Worm (Caenorhabditis elegans) whole organism, L2 larva: ENCODE results near the gene F18E3.10.

Experiments used
- C34F6.9 ChIP-seq: fragments of 150-350 bp; optimal IDR thresholded peaks from 2 replicates; lab custom pipeline; 2014; ENCODE audit warnings: missing biosample characterization, missing genetic modification characterization
- R02D3.7 ChIP-seq: fragments of 150-350 bp; optimal IDR thresholded peaks from 2 replicates; lab custom pipeline; 2014; ENCODE audit warnings: missing biosample characterization, missing genetic modification characterization
- Y55F3AM.14 ChIP-seq: fragments of 200-800 bp; sonication (Bioruptor generic); optimal IDR thresholded peaks from 2 replicates; lab custom pipeline; 2018; ENCODE audit warnings: mild to moderate bottlenecking, missing genetic modification characterization, missing compliant biosample characterization
- ZK546.5 ChIP-seq: sonication (generic microtip); optimal IDR thresholded peaks from 2 replicates; lab custom pipeline; 2017; ENCODE audit warnings: missing biosample characterization, missing genetic modification characterization
- alr-1 ChIP-seq: fragments of 150-350 bp; optimal IDR thresholded peaks from 2 replicates; lab custom pipeline; 2014; ENCODE audit warnings: missing biosample characterization, missing genetic modification characterization
- aly-2 ChIP-seq: fragments of 150-350 bp; optimal IDR thresholded peaks from 2 replicates; lab custom pipeline; 2014; ENCODE audit warnings: missing biosample characterization, missing genetic modification characterization
- ama-1 ChIP-seq: fragments of 150-350 bp; optimal IDR thresholded peaks from 2 replicates; lab custom pipeline; 2018; ENCODE audit warnings: inconsistent platforms
- ceh-16 ChIP-seq: fragments of 150-350 bp; optimal IDR thresholded peaks from 2 replicates; lab custom pipeline; 2014; ENCODE audit warnings: missing biosample characterization, missing genetic modification characterization
- ceh-82 ChIP-seq: fragments of 150-350 bp; optimal IDR thresholded peaks from 2 replicates; lab custom pipeline; 2014; ENCODE audit warnings: missing biosample characterization, missing genetic modification characterization
- elt-1 ChIP-seq: fragments of 150-350 bp; optimal IDR thresholded peaks from 2 replicates; lab custom pipeline; 2014; ENCODE audit warnings: missing biosample characterization, missing genetic modification characterization
- fos-1 ChIP-seq: fragments of 150-350 bp; optimal IDR thresholded peaks from 2 replicates; lab custom pipeline; 2014; ENCODE audit warnings: missing biosample characterization, missing genetic modification characterization
- gmeb-1 ChIP-seq: fragments of 150-350 bp; optimal IDR thresholded peaks from 2 replicates; lab custom pipeline; 2014; ENCODE audit warnings: missing biosample characterization, missing genetic modification characterization
- lin-11 ChIP-seq: fragments of 150-350 bp; sonication (generic microtip); optimal IDR thresholded peaks from 2 replicates; lab custom pipeline; 2014; ENCODE audit warnings: missing biosample characterization, missing genetic modification characterization, inconsistent platforms, mixed read lengths
- lin-39 ChIP-seq: fragments of 150-350 bp; optimal IDR thresholded peaks from 2 replicates; lab custom pipeline; 2014; ENCODE audit warnings: missing biosample characterization, missing genetic modification reagents, missing genetic modification characterization
- mbf-1 ChIP-seq: sonication (generic microtip); optimal IDR thresholded peaks from 2 replicates; lab custom pipeline; 2017; ENCODE audit warnings: missing biosample characterization, missing genetic modification characterization
- mdl-1 ChIP-seq, 2 experiments: fragments of 150-350 bp in 1 of 2; sonication (generic microtip) in 1 of 2; optimal IDR thresholded peaks; 2 replicates each; lab custom pipeline; 2017; ENCODE audit warnings: missing biosample characterization in 2 of 2, missing genetic modification characterization in 2 of 2
- nhr-11 ChIP-seq: fragments of 150-350 bp; optimal IDR thresholded peaks from 2 replicates; lab custom pipeline; 2014; ENCODE audit warnings: missing biosample characterization, missing genetic modification characterization
- nhr-129 ChIP-seq: fragments of 150-350 bp; optimal IDR thresholded peaks from 2 replicates; lab custom pipeline; 2014; ENCODE audit warnings: missing biosample characterization, missing genetic modification characterization
- nhr-21 ChIP-seq: fragments of 150-350 bp; optimal IDR thresholded peaks from 2 replicates; lab custom pipeline; 2014; ENCODE audit warnings: missing biosample characterization, missing genetic modification characterization
- nhr-237 ChIP-seq: fragments of 150-350 bp; optimal IDR thresholded peaks from 2 replicates; lab custom pipeline; 2014; ENCODE audit warnings: missing biosample characterization, missing genetic modification characterization
- nhr-6 ChIP-seq: fragments of 150-350 bp; optimal IDR thresholded peaks from 2 replicates; lab custom pipeline; 2014; ENCODE audit warnings: missing biosample characterization, missing genetic modification characterization
- nhr-77 ChIP-seq: fragments of 150-350 bp; optimal IDR thresholded peaks from 2 replicates; lab custom pipeline; 2014; ENCODE audit warnings: missing biosample characterization, missing genetic modification characterization
- peb-1 ChIP-seq: fragments of 150-350 bp; optimal IDR thresholded peaks from 2 replicates; lab custom pipeline; 2014; ENCODE audit warnings: missing biosample characterization, missing genetic modification characterization
- sem-4 ChIP-seq: fragments of 150-350 bp; optimal IDR thresholded peaks from 2 replicates; lab custom pipeline; 2014; ENCODE audit warnings: missing biosample characterization, missing genetic modification reagents, missing genetic modification characterization
- sma-3 ChIP-seq: sonication (generic microtip); optimal IDR thresholded peaks from 2 replicates; lab custom pipeline; 2016; ENCODE audit warnings: missing genetic modification reagents, missing genetic modification characterization, missing compliant biosample characterization
- sma-9 ChIP-seq, 2 experiments: fragments of 150-350 bp in 1 of 2; sonication (generic microtip) in 1 of 2; optimal IDR thresholded peaks; 2 replicates each; lab custom pipeline; 2014 to 2016; ENCODE audit warnings: missing genetic modification characterization in 2 of 2, mild to moderate bottlenecking in 1 of 2, missing biosample characterization in 1 of 2, missing compliant biosample characterization in 1 of 2, missing genetic modification reagents in 1 of 2, moderate library complexity in 1 of 2
- snpc-4 ChIP-seq: fragments of 150-350 bp; optimal IDR thresholded peaks from 2 replicates; lab custom pipeline; 2014; ENCODE audit warnings: missing biosample characterization, missing genetic modification characterization
- unc-39 ChIP-seq: fragments of 150-350 bp; optimal IDR thresholded peaks from 2 replicates; lab custom pipeline; 2014; ENCODE audit warnings: missing biosample characterization, missing genetic modification characterization
- unc-55 ChIP-seq: fragments of 150-350 bp; sonication (generic microtip); optimal IDR thresholded peaks from 3 replicates; lab custom pipeline; 2014; ENCODE audit warnings: missing biosample characterization, missing genetic modification reagents, missing genetic modification characterization
- unc-62 ChIP-seq: fragments of 150-350 bp; optimal IDR thresholded peaks from 2 replicates; lab custom pipeline; 2014; ENCODE audit warnings: missing biosample characterization, missing genetic modification reagents, missing genetic modification characterization
- zag-1 ChIP-seq: fragments of 150-350 bp; optimal IDR thresholded peaks from 2 replicates; lab custom pipeline; 2014; ENCODE audit warnings: missing biosample characterization, missing genetic modification characterization
- ztf-1 ChIP-seq: fragments of 200-800 bp; sonication (Bioruptor generic); conservative IDR thresholded peaks from 2 replicates; pipeline ENCODE4 v1.3.6; 2022; ENCODE audit warnings: missing genetic modification characterization, missing compliant biosample characterization
- ztf-11 ChIP-seq: sonication (generic microtip); optimal IDR thresholded peaks from 2 replicates; lab custom pipeline; 2017; ENCODE audit warnings: missing biosample characterization, missing genetic modification characterization
- ztf-4 ChIP-seq: fragments of 150-350 bp; optimal IDR thresholded peaks from 2 replicates; lab custom pipeline; 2014; ENCODE audit warnings: missing biosample characterization, missing genetic modification characterization

The F18E3.10 gene

ce11 chrV:7434805-7435363 lies 10.6 kb upstream of the F18E3.10 start (continued):
- peak; percentile 48 for TF ChIP-seq nhr-129 (tag; lab: Kevin White, UChicago)
- peak; percentile 87 to 88 for TF ChIP-seq mdl-1 (tag; optimal IDR thresholded peaks at IDR 0.05; lab: Kevin White, UChicago)
- no peak for TF ChIP-seq ztf-11 (tag; lab: Kevin White, UChicago)
- TF ChIP-seq snpc-4 (tag; lab: Kevin White, UChicago), result no peak
- no peak for TF ChIP-seq R02D3.7

- no peak for TF ChIP-seq ZK546.5
- TF ChIP-seq nhr-21 (tag; lab: Kevin White, UChicago), result peak; percentile 33
- peak; percentile 10 for TF ChIP-seq nhr-129 (tag; lab: Kevin White, UChicago)
- TF ChIP-seq unc-62, result no peak
- no peak for TF ChIP-seq aly-2 (tag; lab: Kevin White, UChicago)
- no peak for TF ChIP-seq zag-1 (tag; lab: Kevin White, UChicago)
- no peak for TF ChIP-seq ztf-1
- TF ChIP-seq ama-1 (lab: Kevin White, UChicago), result peak; percentile 82
- TF ChIP-seq ztf-4 (tag; lab: Kevin White, UChicago), result peak; percentile 45
Observed at ce11 chrV:7432441-7433146, 8.4 kb upstream of the F18E3.10 start.

ce11 chrV:7431016-7431415 lies 6.8 kb upstream of the F18E3.10 start, which contains the start of gene srw-71:
TSS of gene srw-71 (minus strand) at chrV:7431116.
- no peak for TF ChIP-seq ZK546.5

- TF ChIP-seq ceh-16 (tag; lab: Kevin White, UChicago) (no peak), nhr-237 (tag; lab: Kevin White, UChicago) (no peak), peb-1 (tag; lab: Kevin White, UChicago) (no peak), R02D3.7 (no peak), elt-1 (tag; lab: Kevin White, UChicago) (no peak), gmeb-1 (tag; lab: Kevin White, UChicago) (no peak), mdl-1 (tag; optimal IDR thresholded peaks at IDR 0.05; lab: Kevin White, UChicago) (no peak), nhr-77 (tag; lab: Kevin White, UChicago) (no peak), sma-9 (GFP tag; optimal IDR thresholded peaks at IDR 0.05; lab: Kevin White, UChicago) (no peak), sma-9 (tag; optimal IDR thresholded peaks at IDR 0.05; lab: Kevin White, UChicago) (no peak), alr-1 (tag; lab: Kevin White, UChicago) (no peak), lin-11 (tag; lab: Kevin White, UChicago) (no peak)
- TF ChIP-seq, all 48 proteins: peak for 0
Observed at ce11 chrV:7428880-7429279, 4.6 kb upstream of the F18E3.10 start, which contains the start of gene srw-69. TSS of gene srw-69 (minus strand) at chrV:7428980.

ce11 chrV:7426594-7426993 lies 2.4 kb upstream of the F18E3.10 start, which contains the start of gene srw-68:
TSS of gene srw-68 (minus strand) at chrV:7426694.
- TF ChIP-seq nhr-11 (tag; lab: Kevin White, UChicago) (no peak), elt-1 (tag; lab: Kevin White, UChicago) (no peak), ceh-82 (tag; lab: Kevin White, UChicago) (no peak), mbf-1 (tag; lab: Kevin White, UChicago) (no peak), nhr-6 (tag; lab: Kevin White, UChicago) (no peak), unc-55 (GFP tag; lab: Kevin White, UChicago) (no peak), sma-3 (GFP tag; lab: Kevin White, UChicago) (no peak), nhr-21 (tag; lab: Kevin White, UChicago) (no peak), mdl-1 (tag; optimal IDR thresholded peaks at IDR 0.05; lab: Kevin White, UChicago) (no peak), Y55F3AM.14 (GFP tag; lab: Kevin White, UChicago) (no peak), fos-1 (tag; lab: Kevin White, UChicago) (no peak), lin-39 (tag; lab: Kevin White, UChicago) (no peak), unc-39 (tag; lab: Kevin White, UChicago) (no peak), sma-9 (GFP tag; optimal IDR thresholded peaks at IDR 0.05; lab: Kevin White, UChicago) (no peak), sma-9 (tag; optimal IDR thresholded peaks at IDR 0.05; lab: Kevin White, UChicago) (no peak), ceh-16 (tag; lab: Kevin White, UChicago) (no peak), C34F6.9 (tag; lab: Kevin White, UChicago) (no peak), ama-1 (lab: Kevin White, UChicago) (no peak), sem-4 (tag; lab: Kevin White, UChicago) (no peak), alr-1 (tag; lab: Kevin White, UChicago) (no peak)
